Worm (Caenorhabditis elegans) whole organism, L1 larva: Measurements from ENCODE around the gene F44B9.10.

Experiments
- Y116A8C.19 ChIP-seq: sonication (generic microtip); optimal IDR thresholded peaks from 2 replicates; lab custom pipeline; 2016; ENCODE audit warnings: missing compliant biosample characterization, missing genetic modification characterization, borderline replicate concordance
- ceh-82 ChIP-seq, 3 experiments: fragments of 150-350 bp in 1 of 3; sonication (generic microtip) in 2 of 3; optimal IDR thresholded peaks; 2 replicates each; lab custom pipeline; 2014 to 2017; ENCODE audit warnings: missing biosample characterization in 3 of 3, missing genetic modification characterization in 3 of 3
- ceh-88 ChIP-seq: fragments of 200-800 bp; sonication (Bioruptor generic); IDR thresholded peaks from 2 replicates; pipeline ENCODE4 v1.3.6; 2022; ENCODE audit warnings: missing genetic modification characterization, missing compliant biosample characterization
- ceh-90 ChIP-seq: sonication (generic microtip); optimal IDR thresholded peaks from 2 replicates; lab custom pipeline; 2016; ENCODE audit warnings: missing genetic modification characterization, missing compliant biosample characterization
- dpl-1 ChIP-seq, 3 experiments: fragments of 150-350 bp in 2 of 3; sonication (generic microtip) in 1 of 3; optimal IDR thresholded peaks; 2 replicates each; lab custom pipeline; 2014 to 2017; ENCODE audit warnings: missing biosample characterization in 3 of 3, missing genetic modification characterization in 3 of 3, missing genetic modification reagents in 3 of 3
- efl-1 ChIP-seq, 4 experiments: fragments of 150-350 bp; optimal IDR thresholded peaks in 3 of 4; peaks in 1 of 4; 1 replicate in 1 of 4; 2 replicates in 3 of 4; lab custom pipeline; 2014; ENCODE audit warnings: missing biosample characterization in 2 of 4, missing genetic modification characterization in 2 of 4, missing genetic modification reagents in 2 of 4
- fos-1 ChIP-seq: fragments of 150-350 bp; optimal IDR thresholded peaks from 2 replicates; lab custom pipeline; 2014; ENCODE audit warnings: missing biosample characterization, missing genetic modification characterization
- lin-35 ChIP-seq, 2 experiments: fragments of 150-350 bp; optimal IDR thresholded peaks; 2 replicates each; lab custom pipeline; 2014; ENCODE audit warnings: missing biosample characterization in 2 of 2, missing genetic modification characterization in 2 of 2, missing genetic modification reagents in 2 of 2
- nhr-12 ChIP-seq: sonication (generic microtip); optimal IDR thresholded peaks from 2 replicates; lab custom pipeline; 2017; ENCODE audit warnings: missing biosample characterization, missing genetic modification characterization
- nhr-76 ChIP-seq: sonication (generic microtip); optimal IDR thresholded peaks from 2 replicates; lab custom pipeline; 2017; ENCODE audit warnings: missing biosample characterization, missing genetic modification characterization
- swsn-7 ChIP-seq: sonication (generic microtip); optimal IDR thresholded peaks from 2 replicates; lab custom pipeline; 2016; ENCODE audit warnings: missing genetic modification characterization, missing compliant biosample characterization
- zag-1 ChIP-seq: fragments of 150-350 bp; optimal IDR thresholded peaks from 2 replicates; lab custom pipeline; 2014; ENCODE audit warnings: missing biosample characterization, missing genetic modification characterization
- ztf-11 ChIP-seq, 2 experiments: sonication (generic microtip); optimal IDR thresholded peaks; 2 replicates each; lab custom pipeline; 2016 to 2017; ENCODE audit warnings: missing genetic modification characterization in 2 of 2, missing biosample characterization in 1 of 2, missing compliant biosample characterization in 1 of 2

ce11 chrIII:7997447-7998046 is 35.9 kb downstream of the F44B9.10 start:
- no peak for TF ChIP-seq fos-1 (tag; lab: Kevin White, UChicago)
- no peak for TF ChIP-seq nhr-76 (tag; lab: Kevin White, UChicago)
- no peak for TF ChIP-seq ceh-82 (tag; optimal IDR thresholded peaks at IDR 0.05; lab: Kevin White, UChicago)
- no peak for TF ChIP-seq ceh-90 (tag; lab: Kevin White, UChicago)
- TF ChIP-seq nhr-12 (tag; lab: Kevin White, UChicago) = no peak
- no peak for TF ChIP-seq dpl-1 (GFP tag; optimal IDR thresholded peaks at IDR 0.05; lab: Kevin White, UChicago)
- no peak for TF ChIP-seq zag-1
- TF ChIP-seq ceh-88 (GFP tag; lab: Robert Waterston, UW) = no peak
- TF ChIP-seq ztf-11 (tag; optimal IDR thresholded peaks at IDR 0.05; lab: Kevin White, UChicago) = no peak
- no peak for TF ChIP-seq efl-1 (optimal IDR thresholded peaks at IDR 0.05; lab: Kevin White, UChicago)
- TF ChIP-seq efl-1 (GFP tag; optimal IDR thresholded peaks at IDR 0.05 in 1 of 2; lab: Kevin White, UChicago) = no peak
- TF ChIP-seq swsn-7 (tag; lab: Kevin White, UChicago) = no peak
- TF ChIP-seq Y116A8C.19 = no peak
- TF ChIP-seq lin-35 (GFP tag; optimal IDR thresholded peaks at IDR 0.05; lab: Kevin White, UChicago) = no peak
